Worm (Caenorhabditis elegans) whole organism, L4 larva: ENCODE results near the gene phdh-1.

Experiments used
- R02D3.7 ChIP-seq: fragments of 150-350 bp; sonication (generic microtip); optimal IDR thresholded peaks from 3 replicates; lab custom pipeline; 2014; ENCODE audit warnings: missing biosample characterization, missing genetic modification characterization
- Y48G9A.11 ChIP-seq: fragments of 200-800 bp; sonication (Bioruptor generic); IDR thresholded peaks from 2 replicates; pipeline ENCODE4 v1.3.6; 2022; ENCODE audit warnings: missing genetic modification reagents, missing genetic modification characterization, missing compliant biosample characterization
- daf-12 ChIP-seq: fragments of 150-350 bp; optimal IDR thresholded peaks from 2 replicates; lab custom pipeline; 2014; ENCODE audit warnings: missing biosample characterization, missing genetic modification reagents, missing genetic modification characterization
- dpl-1 ChIP-seq: fragments of 150-350 bp; optimal IDR thresholded peaks from 2 replicates; lab custom pipeline; 2014; ENCODE audit warnings: missing biosample characterization, missing genetic modification reagents, missing genetic modification characterization
- duxl-1 ChIP-seq: sonication (generic microtip); optimal IDR thresholded peaks from 2 replicates; lab custom pipeline; 2016; ENCODE audit warnings: mild to moderate bottlenecking, missing genetic modification characterization, moderate library complexity, missing compliant biosample characterization; ENCODE audit not compliant: poor library complexity
- egl-27 ChIP-seq: sonication (generic microtip); optimal IDR thresholded peaks from 3 replicates; lab custom pipeline; 2017; ENCODE audit warnings: missing biosample characterization, missing genetic modification reagents, missing genetic modification characterization
- mdl-1 ChIP-seq, 2 experiments: fragments of 150-350 bp in 1 of 2; sonication (generic microtip) in 1 of 2; optimal IDR thresholded peaks; 2 replicates each; lab custom pipeline; 2014 to 2017; ENCODE audit warnings: missing biosample characterization in 2 of 2, missing genetic modification characterization in 2 of 2
- mxl-2 ChIP-seq: fragments of 200-800 bp; sonication (Bioruptor generic); conservative IDR thresholded peaks from 2 replicates; pipeline ENCODE4 v1.3.6; 2022; ENCODE audit warnings: missing genetic modification reagents, missing genetic modification characterization, missing compliant biosample characterization
- pqm-1 ChIP-seq: sonication (generic microtip); optimal IDR thresholded peaks from 2 replicates; lab custom pipeline; 2017; ENCODE audit warnings: missing biosample characterization, missing genetic modification characterization
- set-16 ChIP-seq: fragments of 200-800 bp; sonication (Bioruptor generic); IDR thresholded peaks from 2 replicates; pipeline ENCODE4 v1.3.6; 2022; ENCODE audit warnings: missing genetic modification reagents, missing genetic modification characterization, missing compliant biosample characterization

DNA sequence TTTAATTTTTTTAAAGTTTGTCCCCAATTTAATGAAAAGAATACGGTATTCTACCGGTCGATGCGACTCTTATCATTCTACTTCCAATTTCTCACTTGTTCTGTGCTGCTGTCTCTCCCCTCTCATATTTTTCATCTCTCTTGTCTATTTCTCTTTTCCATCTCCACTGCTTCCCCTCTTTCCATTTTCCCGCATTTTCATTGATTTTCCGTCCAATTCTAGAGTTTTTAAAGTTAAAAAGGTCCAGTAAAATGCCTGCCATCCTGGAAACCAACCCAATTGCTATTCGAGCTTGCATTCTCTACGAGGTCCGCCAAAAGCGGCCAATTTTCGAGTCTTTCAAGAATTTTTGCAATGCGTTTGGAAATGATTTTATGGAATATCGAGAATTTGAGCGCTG is 3.0 kb upstream of the phdh-1 start, which contains the start of gene fbxa-167:
- no peak for TF ChIP-seq duxl-1
- TF ChIP-seq R02D3.7, result no peak
- TF ChIP-seq mxl-2 (GFP tag; lab: Robert Waterston, UW), result no peak
- no peak for TF ChIP-seq pqm-1 (tag; lab: Kevin White, UChicago)
- no peak for TF ChIP-seq mdl-1 (tag; optimal IDR thresholded peaks at IDR 0.05; lab: Kevin White, UChicago)
- TF ChIP-seq dpl-1 (GFP tag; lab: Kevin White, UChicago), result no peak
- TF ChIP-seq Y48G9A.11 (GFP tag; lab: Robert Waterston, UW), result no peak
- no peak for TF ChIP-seq set-16
- no peak for TF ChIP-seq egl-27 (tag; lab: Kevin White, UChicago)
- no peak for TF ChIP-seq daf-12 (tag; lab: Kevin White, UChicago)
